Worm (Caenorhabditis elegans) whole organism, L1 larva: ENCODE results near the gene bath-29.

ENCODE experiments used
- C16A3.4 ChIP-seq: fragments of 150-350 bp; optimal IDR thresholded peaks from 2 replicates; lab custom pipeline; 2014; ENCODE audit warnings: missing biosample characterization, missing genetic modification characterization
- aly-2 ChIP-seq: fragments of 150-350 bp; optimal IDR thresholded peaks from 2 replicates; lab custom pipeline; 2014; ENCODE audit warnings: missing biosample characterization, missing genetic modification characterization
- ceh-63 ChIP-seq: fragments of 200-800 bp; sonication (Bioruptor generic); optimal IDR thresholded peaks from 2 replicates; lab custom pipeline; 2018; ENCODE audit warnings: mild to moderate bottlenecking, missing genetic modification characterization, missing compliant biosample characterization
- ces-1 ChIP-seq: fragments of 150-350 bp; optimal IDR thresholded peaks from 2 replicates; lab custom pipeline; 2014; ENCODE audit warnings: missing biosample characterization, missing genetic modification reagents, missing genetic modification characterization
- elt-2 ChIP-seq: sonication (generic microtip); optimal IDR thresholded peaks from 2 replicates; lab custom pipeline; 2016; ENCODE audit warnings: missing genetic modification characterization, mild to moderate bottlenecking, inconsistent platforms, missing compliant biosample characterization, missing genetic modification reagents
- lsy-2 ChIP-seq, 2 experiments: fragments of 150-350 bp; optimal IDR thresholded peaks; 2 replicates each; lab custom pipeline; 2014; ENCODE audit warnings: missing biosample characterization in 2 of 2, missing genetic modification characterization in 2 of 2
- mdl-1 ChIP-seq, 2 experiments: fragments of 150-350 bp; optimal IDR thresholded peaks; 2 replicates each; lab custom pipeline; 2014 to 2017; ENCODE audit warnings: missing biosample characterization in 2 of 2, missing genetic modification characterization in 2 of 2, inconsistent platforms in 1 of 2
- nhr-20 ChIP-seq: sonication (generic microtip); optimal IDR thresholded peaks from 2 replicates; lab custom pipeline; 2016; ENCODE audit warnings: mild to moderate bottlenecking, missing genetic modification characterization, missing compliant biosample characterization
- nhr-90 ChIP-seq: sonication (generic microtip); optimal IDR thresholded peaks from 2 replicates; lab custom pipeline; 2016; ENCODE audit warnings: mild to moderate bottlenecking, missing genetic modification characterization, missing compliant biosample characterization; ENCODE audit not compliant: poor library complexity
- snpc-4 ChIP-seq: fragments of 150-350 bp; optimal IDR thresholded peaks from 2 replicates; lab custom pipeline; 2014; ENCODE audit warnings: missing biosample characterization, missing genetic modification characterization
- tbx-2 ChIP-seq: sonication (generic microtip); optimal IDR thresholded peaks from 2 replicates; lab custom pipeline; 2016; ENCODE audit warnings: missing genetic modification characterization, missing compliant biosample characterization
- unc-62 ChIP-seq: fragments of 150-350 bp; optimal IDR thresholded peaks from 2 replicates; lab custom pipeline; 2014; ENCODE audit warnings: missing biosample characterization, missing genetic modification reagents, missing genetic modification characterization
- zag-1 ChIP-seq: fragments of 150-350 bp; optimal IDR thresholded peaks from 2 replicates; lab custom pipeline; 2014; ENCODE audit warnings: missing biosample characterization, missing genetic modification characterization
- ztf-11 ChIP-seq, 2 experiments: sonication (generic microtip); optimal IDR thresholded peaks; 2 replicates each; lab custom pipeline; 2016 to 2017; ENCODE audit warnings: missing genetic modification characterization in 2 of 2, missing biosample characterization in 1 of 2, missing compliant biosample characterization in 1 of 2

DNA sequence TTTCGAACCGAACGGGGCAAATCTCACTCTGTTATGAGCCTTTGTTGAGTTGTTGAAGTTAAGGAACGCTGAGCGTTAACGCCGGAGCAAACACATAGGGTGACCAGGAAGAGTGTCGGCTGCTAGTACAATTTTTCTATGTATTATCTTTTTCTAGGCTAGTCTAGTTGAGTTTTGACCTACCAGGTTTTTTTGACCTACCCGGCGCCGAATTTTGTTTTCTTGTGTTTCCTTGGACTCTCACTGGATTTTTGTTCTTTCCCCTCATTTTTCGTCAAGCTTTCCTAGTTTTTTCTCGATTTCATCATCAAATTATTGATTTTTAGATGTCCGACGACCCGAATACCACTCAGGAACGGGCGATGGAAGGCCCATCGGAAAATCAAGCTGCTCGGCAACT, 33.1 kb downstream of the bath-29 start, which contains the start of gene T06D4.1:
- TF ChIP-seq tbx-2 (tag; lab: Kevin White, UChicago), result no peak
- TF ChIP-seq zag-1 (tag; lab: Kevin White, UChicago), result no peak
- no peak for TF ChIP-seq mdl-1 (tag; optimal IDR thresholded peaks at IDR 0.05; lab: Kevin White, UChicago)
- TF ChIP-seq nhr-20 (tag; lab: Kevin White, UChicago), result no peak
- TF ChIP-seq snpc-4 (tag; lab: Kevin White, UChicago), result no peak
- TF ChIP-seq nhr-90 (tag; lab: Kevin White, UChicago), result no peak
- TF ChIP-seq unc-62, result no peak
- TF ChIP-seq C16A3.4 (tag; lab: Kevin White, UChicago), result no peak
- no peak for TF ChIP-seq ceh-63
- TF ChIP-seq aly-2, result no peak
- no peak for TF ChIP-seq lsy-2 (tag; optimal IDR thresholded peaks at IDR 0.05; lab: Kevin White, UChicago)
- TF ChIP-seq elt-2 (tag; lab: Kevin White, UChicago), result no peak
- TF ChIP-seq ces-1 (GFP tag; lab: Kevin White, UChicago), result no peak
- TF ChIP-seq ztf-11 (tag; optimal IDR thresholded peaks at IDR 0.05; lab: Kevin White, UChicago), result no peak
